Fruit fly (Drosophila melanogaster): ENCODE measurements around the gene CG13038.
A peak's percentile ranks its signal among the peaks of the same experiment; 100 is the strongest.

Gene CG13038

DNA sequence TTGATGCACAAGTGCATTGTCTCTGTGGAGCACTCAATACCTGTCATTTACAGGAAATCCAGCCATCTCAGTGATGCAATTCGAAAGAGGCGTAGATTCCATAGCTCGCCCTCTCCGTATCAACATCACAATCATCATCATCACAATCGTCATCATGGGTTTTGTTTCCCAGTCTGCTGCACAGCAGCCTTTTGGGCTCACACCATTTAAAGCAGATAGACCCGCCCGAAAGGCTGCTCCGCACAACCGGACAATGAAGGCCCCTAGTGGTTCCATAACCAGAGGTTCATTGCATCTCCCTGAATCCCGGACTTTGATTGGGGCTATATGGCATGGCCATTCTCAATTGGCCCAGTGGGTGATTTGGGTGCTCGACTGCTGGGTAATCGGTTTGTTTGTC is 7.2 kb upstream of the CG13038 start:
- TF ChIP-seq Dif (GFP tag; optimal IDR thresholded peaks at IDR 0.05; ENCODE audit: partially characterized antibody): peak; percentile 39
- peak; percentile 58 for TF ChIP-seq Vsx2 (GFP tag; optimal IDR thresholded peaks at IDR 0.05; ENCODE audit: partially characterized antibody)
- peak; percentile 79 for TF ChIP-seq N (GFP tag; optimal IDR thresholded peaks at IDR 0.05)
- TF ChIP-seq h (GFP tag; optimal IDR thresholded peaks at IDR 0.05): no peak
- no peak for TF ChIP-seq pan (optimal IDR thresholded peaks at IDR 0.05)
- no peak for TF ChIP-seq dsf (GFP tag; optimal IDR thresholded peaks at IDR 0.05; ENCODE audit: borderline replicate concordance)
- peak; percentile 80 for TF ChIP-seq Myc (optimal IDR thresholded peaks at IDR 0.05)

DNA sequence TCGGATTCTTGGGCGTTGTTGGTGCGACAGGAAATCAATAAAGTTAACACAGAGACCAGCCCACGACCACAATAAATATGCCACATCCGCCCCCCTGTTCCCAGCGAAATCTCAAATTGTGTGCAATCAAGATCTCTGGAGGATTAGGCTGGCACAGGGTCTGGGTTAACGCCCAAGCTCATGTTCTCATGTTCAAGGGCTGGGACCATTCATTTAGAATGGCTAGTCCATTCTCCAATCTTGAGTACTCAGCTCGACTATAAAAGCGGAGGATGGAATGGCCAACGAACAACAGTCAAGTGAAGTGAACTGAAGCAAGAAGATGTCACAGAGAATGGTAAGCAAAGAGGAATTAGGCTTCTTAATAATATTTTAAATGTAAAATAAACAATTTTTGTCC is 5.3 kb upstream of the CG13038 start, which contains the start of gene CG13056:
CG13056 (plus strand) TSS at position 301 of the 400 bp plus-strand sequence.
- TF ChIP-seq Rel (GFP tag; optimal IDR thresholded peaks at IDR 0.05) (no peak), Rel (tag; optimal IDR thresholded peaks at IDR 0.05) (no peak), h (GFP tag; optimal IDR thresholded peaks at IDR 0.05) (no peak), Vsx2 (GFP tag; optimal IDR thresholded peaks at IDR 0.05; ENCODE audit: partially characterized antibody) (no peak), jim (GFP tag; optimal IDR thresholded peaks at IDR 0.05) (no peak), brk (GFP tag; optimal IDR thresholded peaks at IDR 0.05) (no peak), foxo (GFP tag; optimal IDR thresholded peaks at IDR 0.05) (no peak), CG32264 (GFP tag; optimal IDR thresholded peaks at IDR 0.05) (no peak), woc (GFP tag; optimal IDR thresholded peaks at IDR 0.05) (no peak), rgr (GFP tag; optimal IDR thresholded peaks at IDR 0.05) (no peak), Dfd (GFP tag; optimal IDR thresholded peaks at IDR 0.05) (no peak), dl (GFP tag; optimal IDR thresholded peaks at IDR 0.05; ENCODE audit: insufficient read depth in 1 of 2, partially characterized antibody in 2 of 2) (no peak), Hr83 (GFP tag; optimal IDR thresholded peaks at IDR 0.05; ENCODE audit: poor library complexity, severe bottlenecking) (no peak), psq (GFP tag; optimal IDR thresholded peaks at IDR 0.05) (no peak), br (GFP tag; optimal IDR thresholded peaks at IDR 0.05) (no peak), tai (GFP tag; optimal IDR thresholded peaks at IDR 0.05) (no peak), CrebA (GFP tag; optimal IDR thresholded peaks at IDR 0.05; ENCODE audit: borderline replicate concordance) (no peak), sv (GFP tag; optimal IDR thresholded peaks at IDR 0.05) (no peak), GATAd (GFP tag; optimal IDR thresholded peaks at IDR 0.05) (no peak)

DNA sequence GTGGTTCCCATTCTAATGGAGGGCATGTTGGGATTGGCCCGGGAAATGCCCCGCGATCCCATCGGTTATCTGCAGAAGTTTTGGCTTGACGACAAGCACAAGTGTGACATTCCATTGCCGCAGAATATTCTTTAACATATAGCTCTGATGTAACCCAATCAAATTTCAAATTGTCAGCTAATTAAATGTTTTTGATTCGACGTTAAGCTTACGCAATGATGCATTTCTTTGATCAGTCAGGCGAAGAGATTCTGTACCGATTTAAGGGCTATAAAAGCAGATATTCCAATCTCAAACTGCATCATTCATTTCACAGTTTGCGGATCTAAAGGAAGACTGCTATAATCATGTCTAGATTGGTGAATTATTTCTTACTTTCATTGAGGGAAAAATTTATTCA is 3.9 kb upstream of the CG13038 start, which contains the start of gene retinin:
retinin (plus strand) TSS at position 301 of the 400 bp plus-strand sequence.
- TF ChIP-seq Mio (GFP tag; optimal IDR thresholded peaks at IDR 0.05) (no peak), sage (GFP tag; optimal IDR thresholded peaks at IDR 0.05) (no peak), Rel (GFP tag; optimal IDR thresholded peaks at IDR 0.05) (no peak), Rel (tag; optimal IDR thresholded peaks at IDR 0.05) (no peak), OdsH (GFP tag; optimal IDR thresholded peaks at IDR 0.05) (no peak), tai (GFP tag; optimal IDR thresholded peaks at IDR 0.05) (no peak), pan (optimal IDR thresholded peaks at IDR 0.05) (no peak), psq (GFP tag; optimal IDR thresholded peaks at IDR 0.05) (no peak), dsf (GFP tag; optimal IDR thresholded peaks at IDR 0.05; ENCODE audit: borderline replicate concordance) (no peak), Dif (GFP tag; optimal IDR thresholded peaks at IDR 0.05; ENCODE audit: partially characterized antibody) (no peak), brk (GFP tag; optimal IDR thresholded peaks at IDR 0.05) (no peak), Abd-B (GFP tag; optimal IDR thresholded peaks at IDR 0.05) (no peak), Hr83 (GFP tag; optimal IDR thresholded peaks at IDR 0.05; ENCODE audit: poor library complexity, severe bottlenecking) (no peak), Jra (GFP tag; optimal IDR thresholded peaks at IDR 0.05) (no peak), CG32264 (GFP tag; optimal IDR thresholded peaks at IDR 0.05) (no peak), usp (GFP tag; optimal IDR thresholded peaks at IDR 0.05) (no peak), Myc (optimal IDR thresholded peaks at IDR 0.05) (no peak), br (GFP tag; optimal IDR thresholded peaks at IDR 0.05) (no peak), dmrt93B (GFP tag; optimal IDR thresholded peaks at IDR 0.05) (no peak), Hr78 (GFP tag; optimal IDR thresholded peaks at IDR 0.05) (no peak), N (GFP tag; optimal IDR thresholded peaks at IDR 0.05) (no peak)

DNA sequence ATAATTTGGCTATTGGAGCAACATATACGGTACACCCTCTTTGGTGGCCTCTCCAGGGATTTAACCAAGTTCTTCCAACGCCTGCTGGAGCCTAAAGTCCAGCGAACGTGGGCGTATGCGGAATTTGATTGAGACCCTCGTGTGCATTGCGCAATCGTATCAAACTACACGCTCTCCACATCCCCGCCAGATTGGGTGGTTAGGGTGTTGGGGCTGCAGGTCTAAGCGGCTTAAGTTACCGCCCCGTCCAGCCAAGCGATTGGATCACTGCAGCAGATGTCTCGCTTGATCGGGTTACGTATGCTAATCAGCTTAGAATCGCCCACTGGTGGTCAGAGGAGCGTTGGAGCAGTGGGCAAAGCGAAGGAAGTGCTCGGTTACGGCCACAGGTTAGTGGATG is 3.0 kb upstream of the CG13038 start, which contains the start of gene CG33060:
CG33060 (plus strand) TSS at position 301 of the 400 bp plus-strand sequence.
- TF ChIP-seq dsf (GFP tag; optimal IDR thresholded peaks at IDR 0.05; ENCODE audit: borderline replicate concordance) (no peak), ey (GFP tag; optimal IDR thresholded peaks at IDR 0.05) (no peak), psq (GFP tag; optimal IDR thresholded peaks at IDR 0.05) (no peak), HLH106 (tag; optimal IDR thresholded peaks at IDR 0.05) (no peak), GATAd (GFP tag; optimal IDR thresholded peaks at IDR 0.05) (no peak), CrebA (GFP tag; optimal IDR thresholded peaks at IDR 0.05; ENCODE audit: borderline replicate concordance) (no peak), OdsH (GFP tag; optimal IDR thresholded peaks at IDR 0.05) (no peak), Myc (optimal IDR thresholded peaks at IDR 0.05) (no peak), fru (GFP tag; optimal IDR thresholded peaks at IDR 0.05) (no peak), Hr83 (GFP tag; optimal IDR thresholded peaks at IDR 0.05; ENCODE audit: poor library complexity, severe bottlenecking) (no peak), dmrt93B (GFP tag; optimal IDR thresholded peaks at IDR 0.05) (no peak), sv (GFP tag; optimal IDR thresholded peaks at IDR 0.05) (no peak), jim (GFP tag; optimal IDR thresholded peaks at IDR 0.05) (no peak), Vsx2 (GFP tag; optimal IDR thresholded peaks at IDR 0.05; ENCODE audit: partially characterized antibody) (no peak), Rel (GFP tag; optimal IDR thresholded peaks at IDR 0.05) (no peak), Rel (tag; optimal IDR thresholded peaks at IDR 0.05) (no peak)
